Fruit fly (Drosophila melanogaster): ENCODE results near the gene Setd3.

Setd3 gene

DNA sequence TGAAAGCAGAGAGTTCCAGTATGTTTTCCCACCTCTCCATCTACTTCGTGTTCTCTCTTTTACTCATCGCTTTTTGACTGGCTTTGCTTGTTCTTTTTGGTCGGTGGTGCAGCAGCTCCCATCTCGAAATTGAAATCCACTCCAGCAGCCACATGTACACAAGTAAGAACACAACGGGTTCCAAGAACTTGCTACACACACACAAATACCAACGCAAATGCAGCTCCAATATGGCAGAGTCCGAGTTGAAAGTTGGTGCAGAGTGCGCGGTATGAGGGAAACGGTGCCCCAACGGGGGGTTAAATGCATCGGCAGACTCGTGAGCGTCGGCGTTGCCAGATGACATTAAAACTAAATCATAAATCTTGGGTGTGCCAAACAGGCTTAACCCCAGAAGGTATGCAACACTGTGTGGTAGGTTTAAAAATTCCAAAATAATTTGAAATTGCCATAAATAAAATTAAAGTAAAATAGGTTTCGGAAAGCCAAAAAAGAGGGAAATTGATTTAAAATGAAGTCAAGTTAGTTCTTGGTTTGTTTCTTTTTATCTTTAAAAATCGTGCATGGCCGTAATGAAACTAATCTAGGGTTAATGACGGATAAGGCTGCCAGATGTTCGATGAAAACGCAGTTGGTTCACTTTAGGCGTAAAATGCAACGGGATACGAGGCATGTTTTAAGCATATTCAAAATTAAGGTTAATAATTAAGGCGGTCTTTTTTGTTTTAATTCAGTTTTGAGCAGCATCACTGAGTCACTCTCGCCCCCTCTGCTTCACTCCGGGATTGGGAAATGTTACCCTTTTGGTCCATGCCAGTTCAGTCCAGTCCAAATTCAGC, 29.3 kb upstream of the Setd3 start (continued):
- TF ChIP-seq CG8281 (tag; optimal IDR thresholded peaks at IDR 0.05) = no peak
- TF ChIP-seq NfI (GFP tag; optimal IDR thresholded peaks at IDR 0.05) = no peak
- no peak for TF ChIP-seq CG13624 (GFP tag; optimal IDR thresholded peaks at IDR 0.05)
- TF ChIP-seq kah (GFP tag; optimal IDR thresholded peaks at IDR 0.05) = no peak
- no peak for TF ChIP-seq CG3847 (GFP tag; IDR thresholded peaks at IDR 0.05)
- no peak for TF ChIP-seq CG4730 (GFP tag; IDR thresholded peaks at IDR 0.05)
- TF ChIP-seq hkb (optimal IDR thresholded peaks at IDR 0.05) = no peak
- TF ChIP-seq hkb (GFP tag; IDR thresholded peaks at IDR 0.05) = no peak
- no peak for TF ChIP-seq sens-2 (GFP tag; IDR thresholded peaks at IDR 0.05)
- no peak for TF ChIP-seq CG17912 (GFP tag; optimal IDR thresholded peaks at IDR 0.05)
- TF ChIP-seq Neu2 (GFP tag; optimal IDR thresholded peaks at IDR 0.05; ENCODE audit: borderline replicate concordance) = no peak
- no peak for TF ChIP-seq bowl (GFP tag; IDR thresholded peaks at IDR 0.05)
- TF ChIP-seq Dip3 (GFP tag; optimal IDR thresholded peaks at IDR 0.05) = no peak
- no peak for TF ChIP-seq dimm (GFP tag; IDR thresholded peaks at IDR 0.05)
- peak; percentile 10 for TF ChIP-seq grau (tag; optimal IDR thresholded peaks at IDR 0.05)
- TF ChIP-seq nmo (GFP tag; optimal IDR thresholded peaks at IDR 0.05) = peak; percentile 46
- TF ChIP-seq CG32772 (GFP tag; IDR thresholded peaks at IDR 0.05) = no peak
- TF ChIP-seq cas (GFP tag; IDR thresholded peaks at IDR 0.05) = no peak
- TF ChIP-seq jigr1 (GFP tag; IDR thresholded peaks at IDR 0.05) = no peak
- no peak for TF ChIP-seq croc (GFP tag; conservative IDR thresholded peaks at IDR 0.05)
- TF ChIP-seq gro (GFP tag; optimal IDR thresholded peaks at IDR 0.05) = no peak
- no peak for TF ChIP-seq crc (GFP tag; optimal IDR thresholded peaks at IDR 0.05)
- no peak for TF ChIP-seq CG10431 (GFP tag; optimal IDR thresholded peaks at IDR 0.05)
- no peak for TF ChIP-seq CG12942 (GFP tag; optimal IDR thresholded peaks at IDR 0.05)
- no peak for TF ChIP-seq CG17612 (GFP tag; IDR thresholded peaks at IDR 0.05)
- no peak for TF ChIP-seq Doc2 (GFP tag; IDR thresholded peaks at IDR 0.05)
- TF ChIP-seq CG15011 (GFP tag; optimal IDR thresholded peaks at IDR 0.05) = no peak
- TF ChIP-seq Hr39 (optimal IDR thresholded peaks at IDR 0.05) = no peak
- no peak for TF ChIP-seq wor (GFP tag; IDR thresholded peaks at IDR 0.05)
- no peak for TF ChIP-seq pb (GFP tag; optimal IDR thresholded peaks at IDR 0.05)
- no peak for TF ChIP-seq Mrtf (GFP tag; IDR thresholded peaks at IDR 0.05)
- TF ChIP-seq CG18476 (GFP tag; optimal IDR thresholded peaks at IDR 0.05) = no peak
- TF ChIP-seq otp (GFP tag; IDR thresholded peaks at IDR 0.05) = no peak
- no peak for TF ChIP-seq CG31224 (GFP tag; IDR thresholded peaks at IDR 0.05)
- no peak for TF ChIP-seq CrebB (tag; optimal IDR thresholded peaks at IDR 0.05)
- no peak for TF ChIP-seq ap (GFP tag; IDR thresholded peaks at IDR 0.05)
- peak; percentile 39 for TF ChIP-seq corto (GFP tag; optimal IDR thresholded peaks at IDR 0.05)
- peak; percentile 57 for TF ChIP-seq Sox102F (GFP tag; optimal IDR thresholded peaks at IDR 0.05)
- no peak for TF ChIP-seq CG18011 (GFP tag; optimal IDR thresholded peaks at IDR 0.05)
- TF ChIP-seq CG5180 (GFP tag; optimal IDR thresholded peaks at IDR 0.05) = no peak
- no peak for TF ChIP-seq CG15514 (GFP tag; optimal IDR thresholded peaks at IDR 0.05)
- TF ChIP-seq Optix (GFP tag; IDR thresholded peaks at IDR 0.05) = no peak
- no peak for TF ChIP-seq fd3F (GFP tag; optimal IDR thresholded peaks at IDR 0.05)
- TF ChIP-seq HLH54F (GFP tag; optimal IDR thresholded peaks at IDR 0.05) = no peak
- no peak for TF ChIP-seq C15 (GFP tag; IDR thresholded peaks at IDR 0.05)
- no peak for TF ChIP-seq CG7745 (tag; optimal IDR thresholded peaks at IDR 0.05)
- no peak for TF ChIP-seq Tbp (GFP tag; optimal IDR thresholded peaks at IDR 0.05)
- no peak for TF ChIP-seq CG6813 (GFP tag; optimal IDR thresholded peaks at IDR 0.05)
- TF ChIP-seq NC2β (GFP tag; optimal IDR thresholded peaks at IDR 0.05) = no peak
- no peak for TF ChIP-seq kay (GFP tag; optimal IDR thresholded peaks at IDR 0.05)
- TF ChIP-seq CG8924 (tag; optimal IDR thresholded peaks at IDR 0.05) = no peak
- TF ChIP-seq D19A (tag; optimal IDR thresholded peaks at IDR 0.05) = peak; percentile 12
